Worm (Caenorhabditis elegans) whole organism, young adult: ENCODE results near the gene F40A3.3.
A peak's percentile ranks its signal among the peaks of the same experiment; 100 is the strongest.

Experiments used
- B0336.3 ChIP-seq: fragments of 200-800 bp; sonication (Bioruptor generic); IDR thresholded peaks from 2 replicates; pipeline ENCODE4 v1.3.6; 2022; ENCODE audit warnings: missing genetic modification characterization, missing compliant biosample characterization
- F23B12.7 ChIP-seq: sonication (generic microtip); optimal IDR thresholded peaks from 2 replicates; lab custom pipeline; 2017; ENCODE audit warnings: missing genetic modification characterization, mild to moderate bottlenecking, missing compliant biosample characterization, antibody characterized with exemption, moderate library complexity; ENCODE audit not compliant: insufficient read depth
- F39B2.1 ChIP-seq: fragments of 200-800 bp; sonication (Bioruptor generic); IDR thresholded peaks from 2 replicates; pipeline ENCODE4 v1.3.6; 2022; ENCODE audit warnings: missing genetic modification reagents, missing genetic modification characterization, missing compliant biosample characterization
- F57C9.4 ChIP-seq: sonication (generic microtip); optimal IDR thresholded peaks from 2 replicates; lab custom pipeline; 2017; ENCODE audit warnings: mild to moderate bottlenecking, missing genetic modification characterization, missing compliant biosample characterization
- K11D2.4 ChIP-seq: fragments of 200-800 bp; sonication (Bioruptor generic); IDR thresholded peaks from 2 replicates; pipeline ENCODE4 v1.3.6; 2022; ENCODE audit warnings: missing genetic modification reagents, missing genetic modification characterization, missing compliant biosample characterization
- K12H6.12 ChIP-seq: fragments of 200-800 bp; sonication (Bioruptor generic); optimal IDR thresholded peaks from 2 replicates; lab custom pipeline; 2018; ENCODE audit warnings: mild to moderate bottlenecking, missing genetic modification characterization, missing compliant biosample characterization
- T07F8.4 ChIP-seq: sonication (generic microtip); optimal IDR thresholded peaks from 2 replicates; lab custom pipeline; 2016; ENCODE audit warnings: mild to moderate bottlenecking, missing genetic modification characterization, moderate library complexity, missing compliant biosample characterization
- Y56A3A.18 ChIP-seq: fragments of 200-800 bp; sonication (Bioruptor generic); IDR thresholded peaks from 2 replicates; pipeline ENCODE4 v1.3.6; 2022; ENCODE audit warnings: missing genetic modification reagents, missing genetic modification characterization, missing compliant biosample characterization
- Y95B8A.8 ChIP-seq: fragments of 200-800 bp; sonication (Bioruptor generic); IDR thresholded peaks from 2 replicates; pipeline ENCODE4 v1.3.6; 2022; ENCODE audit warnings: missing genetic modification reagents, missing genetic modification characterization, missing compliant biosample characterization
- attf-3 ChIP-seq: fragments of 200-800 bp; sonication (Bioruptor generic); conservative IDR thresholded peaks from 2 replicates; pipeline ENCODE4 v1.3.6; 2022; ENCODE audit warnings: missing genetic modification reagents, missing genetic modification characterization, missing compliant biosample characterization
- bed-1 ChIP-seq: fragments of 200-800 bp; sonication (Bioruptor generic); IDR thresholded peaks from 2 replicates; pipeline ENCODE4 v1.3.6; 2022; ENCODE audit warnings: missing genetic modification reagents, missing genetic modification characterization, missing compliant biosample characterization
- bed-2 ChIP-seq: fragments of 200-800 bp; sonication (Bioruptor generic); IDR thresholded peaks from 2 replicates; pipeline ENCODE4 v1.3.6; 2022; ENCODE audit warnings: missing genetic modification reagents, missing genetic modification characterization, missing compliant biosample characterization
- chd-7 ChIP-seq: sonication (generic microtip); optimal IDR thresholded peaks from 2 replicates; lab custom pipeline; 2016; ENCODE audit warnings: mild to moderate bottlenecking, missing genetic modification characterization, moderate library complexity, missing compliant biosample characterization
- ekl-4 ChIP-seq: fragments of 200-800 bp; sonication (Bioruptor generic); IDR thresholded peaks from 2 replicates; pipeline ENCODE4 v1.3.6; 2022; ENCODE audit warnings: missing genetic modification reagents, missing genetic modification characterization, missing compliant biosample characterization
- ets-4 ChIP-seq: fragments of 200-800 bp; sonication (Bioruptor generic); optimal IDR thresholded peaks from 2 replicates; lab custom pipeline; 2018; ENCODE audit warnings: mild to moderate bottlenecking, missing genetic modification characterization, missing compliant biosample characterization
- fkh-3 ChIP-seq: sonication (generic microtip); optimal IDR thresholded peaks from 2 replicates; lab custom pipeline; 2016; ENCODE audit warnings: mild to moderate bottlenecking, missing genetic modification characterization, missing compliant biosample characterization
- hsf-1 ChIP-seq: fragments of 200-800 bp; sonication (Bioruptor generic); IDR thresholded peaks from 2 replicates; pipeline ENCODE4 v1.3.6; 2022; ENCODE audit warnings: missing genetic modification reagents, missing genetic modification characterization, missing compliant biosample characterization
- lag-1 ChIP-seq: fragments of 200-800 bp; sonication (Bioruptor generic); IDR thresholded peaks from 2 replicates; pipeline ENCODE4 v1.3.6; 2022; ENCODE audit warnings: missing genetic modification reagents, missing genetic modification characterization, missing compliant biosample characterization
- lin-26 ChIP-seq: fragments of 200-800 bp; sonication (Bioruptor generic); IDR thresholded peaks from 2 replicates; pipeline ENCODE4 v1.3.6; 2022; ENCODE audit warnings: missing genetic modification reagents, missing genetic modification characterization, missing compliant biosample characterization
- lin-40 ChIP-seq: sonication (generic microtip); optimal IDR thresholded peaks from 2 replicates; lab custom pipeline; 2016; ENCODE audit warnings: missing genetic modification characterization, mild to moderate bottlenecking, missing compliant biosample characterization, missing genotype, missing genetic modification reagents
- nfya-1 ChIP-seq: sonication (generic microtip); optimal IDR thresholded peaks from 2 replicates; lab custom pipeline; 2017; ENCODE audit warnings: antibody characterized with exemption, missing compliant biosample characterization, missing genetic modification characterization, borderline replicate concordance; ENCODE audit not compliant: insufficient read depth
- nfya-2 ChIP-seq: fragments of 200-800 bp; sonication (Bioruptor generic); IDR thresholded peaks from 2 replicates; pipeline ENCODE4 v1.3.6; 2022; ENCODE audit warnings: missing genetic modification reagents, missing genetic modification characterization, missing compliant biosample characterization
- nhr-27 ChIP-seq: fragments of 200-800 bp; sonication (Bioruptor generic); optimal IDR thresholded peaks from 2 replicates; lab custom pipeline; 2018; ENCODE audit warnings: mild to moderate bottlenecking, missing genetic modification characterization, moderate library complexity, missing compliant biosample characterization
- rpc-1 ChIP-seq, 2 experiments: fragments of 150-350 bp in 1 of 2; sonication (generic microtip) in 1 of 2; optimal IDR thresholded peaks; 2 replicates each; lab custom pipeline; 2014 to 2018; ENCODE audit warnings: missing biosample characterization in 1 of 2, missing genetic modification characterization in 1 of 2, missing genetic modification reagents in 1 of 2, missing genotype in 1 of 2
- snpc-1.3 ChIP-seq: sonication (generic microtip); optimal IDR thresholded peaks from 2 replicates; lab custom pipeline; 2017; ENCODE audit warnings: missing genetic modification characterization, mild to moderate bottlenecking, missing compliant biosample characterization, antibody characterized with exemption, moderate library complexity, missing genotype, missing genetic modification reagents; ENCODE audit not compliant: insufficient read depth
- snpc-3.4 ChIP-seq: sonication (generic microtip); optimal IDR thresholded peaks from 2 replicates; lab custom pipeline; 2017; ENCODE audit warnings: missing genetic modification characterization, mild to moderate bottlenecking, missing compliant biosample characterization, antibody characterized with exemption, moderate library complexity, missing genotype, missing genetic modification reagents
- tbp1 ChIP-seq: fragments of 200-800 bp; sonication (Bioruptor generic); optimal IDR thresholded peaks from 2 replicates; lab custom pipeline; 2018; ENCODE audit warnings: mild to moderate bottlenecking, missing genetic modification characterization, missing compliant biosample characterization
- unc-62 ChIP-seq: fragments of 150-350 bp; optimal IDR thresholded peaks from 2 replicates; lab custom pipeline; 2014; ENCODE audit warnings: missing biosample characterization, missing genetic modification reagents, missing genetic modification characterization
- ztf-22 ChIP-seq: fragments of 200-800 bp; sonication (Bioruptor generic); optimal IDR thresholded peaks from 2 replicates; lab custom pipeline; 2018; ENCODE audit warnings: mild to moderate bottlenecking, missing genetic modification characterization, moderate library complexity, missing compliant biosample characterization
- ztf-26 ChIP-seq: sonication (generic microtip); optimal IDR thresholded peaks from 2 replicates; lab custom pipeline; 2017; ENCODE audit warnings: missing genetic modification characterization, missing compliant biosample characterization
- ztf-28 ChIP-seq: fragments of 200-800 bp; sonication (Bioruptor generic); IDR thresholded peaks from 2 replicates; pipeline ENCODE4 v1.3.6; 2022; ENCODE audit warnings: missing genetic modification reagents, missing genetic modification characterization, missing compliant biosample characterization

The F40A3.3 gene

ce11 chrV:7864663-7865062 is 12.6 kb upstream of the F40A3.3 start, which contains the start of gene C37C3.11:
C37C3.11 (minus strand) TSS chrV:7864763.
- no peak for TF ChIP-seq ztf-26 (tag; lab: Kevin White, UChicago)
- TF ChIP-seq nfya-2 (GFP tag; lab: Robert Waterston, UW) = no peak
- no peak for TF ChIP-seq F39B2.1 (GFP tag; lab: Robert Waterston, UW)
- no peak for TF ChIP-seq lin-40 (tag; lab: Kevin White, UChicago)
- no peak for TF ChIP-seq lin-26 (GFP tag; lab: Robert Waterston, UW)
- TF ChIP-seq bed-1 = no peak
- no peak for TF ChIP-seq ztf-22 (GFP tag; lab: Kevin White, UChicago)
- no peak for TF ChIP-seq Y95B8A.8 (GFP tag; lab: Robert Waterston, UW)
- TF ChIP-seq ets-4 (GFP tag; lab: Kevin White, UChicago) = no peak
- no peak for TF ChIP-seq lag-1
- no peak for TF ChIP-seq T07F8.4 (tag; lab: Kevin White, UChicago)

ce11 chrV:7870707-7871106 is 6.5 kb upstream of the F40A3.3 start, which contains the start of gene nipi-4:
nipi-4 (minus strand) TSS chrV:7870807.
- no peak for TF ChIP-seq bed-1
- no peak for TF ChIP-seq K12H6.12 (tag; lab: Kevin White, UChicago)

- TF ChIP-seq Y56A3A.18 (GFP tag; lab: Robert Waterston, UW) = no peak
- TF ChIP-seq ekl-4 (GFP tag; lab: Robert Waterston, UW) = no peak
- no peak for TF ChIP-seq attf-3 (GFP tag; lab: Robert Waterston, UW)
- TF ChIP-seq ztf-28 = no peak
- no peak for TF ChIP-seq B0336.3 (GFP tag; lab: Robert Waterston, UW)
- no peak for TF ChIP-seq nfya-1 (tag; lab: Kevin White, UChicago)
- TF ChIP-seq F39B2.1 (GFP tag; lab: Robert Waterston, UW) = no peak
- no peak for TF ChIP-seq rpc-1 (optimal IDR thresholded peaks at IDR 0.05; lab: Kevin White, UChicago)
- TF ChIP-seq rpc-1 (tag; optimal IDR thresholded peaks at IDR 0.05; lab: Kevin White, UChicago) = no peak
- TF ChIP-seq F23B12.7 = no peak
These were observed 4.3 kb upstream of the F40A3.3 start for ce11 chrV:7872945-7873344.

- no peak for TF ChIP-seq nhr-27 (tag; lab: Kevin White, UChicago)
- no peak for TF ChIP-seq unc-62 (GFP tag; lab: Kevin White, UChicago)
- TF ChIP-seq F23B12.7 = no peak
- TF ChIP-seq bed-2 (GFP tag; lab: Robert Waterston, UW) = no peak
- TF ChIP-seq nfya-1 (tag; lab: Kevin White, UChicago) = no peak
- TF ChIP-seq rpc-1 (optimal IDR thresholded peaks at IDR 0.05; lab: Kevin White, UChicago) = no peak
- no peak for TF ChIP-seq rpc-1 (tag; optimal IDR thresholded peaks at IDR 0.05; lab: Kevin White, UChicago)
- TF ChIP-seq Y56A3A.18 (GFP tag; lab: Robert Waterston, UW) = no peak
- TF ChIP-seq tbp1 = no peak
- no peak for TF ChIP-seq K11D2.4 (GFP tag; lab: Robert Waterston, UW)
- TF ChIP-seq fkh-3 (tag; lab: Kevin White, UChicago) = no peak
- no peak for TF ChIP-seq F57C9.4
- no peak for TF ChIP-seq chd-7 (tag; lab: Kevin White, UChicago)
These were observed 1.8 kb upstream of the F40A3.3 start, which contains the start of gene F40A3.4 for ce11 chrV:7875456-7875855. F40A3.4 (plus strand) TSS chrV:7875756.

ce11 chrV:7878411-7878964 is 1.2 kb downstream of the F40A3.3 start, which contains the start of gene F40A3.2:
F40A3.2 (plus strand) TSS chrV:7878914.
- peak; percentile 41; the same call in 1 of the 2 replicates for TF ChIP-seq hsf-1 (GFP tag; lab: Robert Waterston, UW)
- TF ChIP-seq snpc-3.4 (tag; lab: Kevin White, UChicago) = no peak
- TF ChIP-seq snpc-1.3 (tag; lab: Kevin White, UChicago) = no peak
- TF ChIP-seq, all 124 proteins: peak for 1
